Worm (Caenorhabditis elegans): ENCODE results near the gene C02B8.3.

The C02B8.3 gene

ce11 chrX:8109531-8109930, 29.7 kb upstream of the C02B8.3 start (continued):
- TF ChIP-seq ama-1 (optimal IDR thresholded peaks at IDR 0.05) (no peak), unc-62 (GFP tag; optimal IDR thresholded peaks at IDR 0.05) (no peak), nhr-6 (tag; optimal IDR thresholded peaks at IDR 0.05) (no peak), aly-2 (tag; optimal IDR thresholded peaks at IDR 0.05) (no peak), nhr-10 (tag; optimal IDR thresholded peaks at IDR 0.05) (no peak), F13H6.1 (tag; optimal IDR thresholded peaks at IDR 0.05) (no peak), mbf-1 (tag; optimal IDR thresholded peaks at IDR 0.05) (no peak), sem-4 (tag; optimal IDR thresholded peaks at IDR 0.05) (no peak), Y55F3AM.14 (GFP tag; optimal IDR thresholded peaks at IDR 0.05) (no peak), alr-1 (tag; optimal IDR thresholded peaks at IDR 0.05) (no peak), zag-1 (tag; optimal IDR thresholded peaks at IDR 0.05) (no peak), lsy-2 (tag; optimal IDR thresholded peaks at IDR 0.05) (no peak), nhr-25 (tag; optimal IDR thresholded peaks at IDR 0.05) (no peak), gmeb-1 (tag; optimal IDR thresholded peaks at IDR 0.05) (peak; percentile 33), peb-1 (tag; optimal IDR thresholded peaks at IDR 0.05) (no peak), nhr-77 (tag; optimal IDR thresholded peaks at IDR 0.05) (no peak), nhr-237 (tag; optimal IDR thresholded peaks at IDR 0.05) (no peak), dmd-4 (tag; optimal IDR thresholded peaks at IDR 0.05) (no peak), nhr-11 (tag; optimal IDR thresholded peaks at IDR 0.05) (no peak)

ce11 chrX:8110193-8110592, 29.1 kb upstream of the C02B8.3 start, which contains the start of gene K07E3.1:
Gene K07E3.1, plus strand, starts transcription at chrX:8110439.
- TF ChIP-seq nhr-25 (tag; optimal IDR thresholded peaks at IDR 0.05) = no peak
- TF ChIP-seq nhr-21 (tag; optimal IDR thresholded peaks at IDR 0.05) = no peak
- TF ChIP-seq ceh-82 (tag; optimal IDR thresholded peaks at IDR 0.05) = no peak
- TF ChIP-seq zag-1 (tag; optimal IDR thresholded peaks at IDR 0.05) = no peak
- no peak for TF ChIP-seq ztf-4 (tag; optimal IDR thresholded peaks at IDR 0.05)
- no peak for TF ChIP-seq sma-9 (GFP tag; optimal IDR thresholded peaks at IDR 0.05)
- no peak for TF ChIP-seq sma-9 (tag; optimal IDR thresholded peaks at IDR 0.05)
- TF ChIP-seq sem-4 (tag; optimal IDR thresholded peaks at IDR 0.05) = no peak
- no peak for TF ChIP-seq fos-1 (tag; optimal IDR thresholded peaks at IDR 0.05)
- no peak for TF ChIP-seq lin-39 (tag; optimal IDR thresholded peaks at IDR 0.05)
- no peak for TF ChIP-seq peb-1 (tag; optimal IDR thresholded peaks at IDR 0.05)
- TF ChIP-seq gmeb-1 (tag; optimal IDR thresholded peaks at IDR 0.05) = no peak
- TF ChIP-seq nhr-11 (tag; optimal IDR thresholded peaks at IDR 0.05) = no peak
- no peak for TF ChIP-seq lsy-2 (tag; optimal IDR thresholded peaks at IDR 0.05)
- no peak for TF ChIP-seq F13H6.1 (tag; optimal IDR thresholded peaks at IDR 0.05)
- TF ChIP-seq mab-5 (tag; optimal IDR thresholded peaks at IDR 0.05) = no peak
- no peak for TF ChIP-seq lin-13 (GFP tag; optimal IDR thresholded peaks at IDR 0.05)
- TF ChIP-seq ama-1 (optimal IDR thresholded peaks at IDR 0.05) = no peak

DNA sequence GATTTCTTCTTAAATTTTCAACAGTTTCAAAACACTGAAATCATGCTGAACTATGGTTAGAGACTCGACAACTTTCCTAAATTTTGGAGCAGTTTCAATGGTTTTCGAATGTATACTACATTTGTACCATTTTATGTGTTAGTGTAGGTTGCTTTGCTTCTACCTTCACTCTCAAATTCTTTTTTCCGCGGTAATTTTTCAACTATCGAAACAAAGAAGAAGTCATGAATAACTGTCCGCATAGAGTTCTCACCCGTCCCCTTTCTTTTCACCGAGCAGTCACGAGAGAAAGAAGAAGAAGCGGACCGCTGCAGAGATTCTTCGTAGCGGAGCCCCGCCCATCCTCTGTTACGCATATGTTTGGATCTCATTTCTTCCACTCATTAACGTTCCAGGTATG, 23.1 kb upstream of the C02B8.3 start, which contains the start of gene hlh-8:
hlh-8 (plus strand) TSS at position 301 of the 400 bp plus-strand sequence.
- TF ChIP-seq fos-1 (tag; optimal IDR thresholded peaks at IDR 0.05) (no peak), F13H6.1 (tag; optimal IDR thresholded peaks at IDR 0.05) (no peak), C34F6.9 (tag; optimal IDR thresholded peaks at IDR 0.05) (no peak), elt-3 (tag; optimal IDR thresholded peaks at IDR 0.05) (no peak), unc-55 (GFP tag; optimal IDR thresholded peaks at IDR 0.05) (no peak)

ce11 chrX:8117827-8118317, 21.4 kb upstream of the C02B8.3 start:
- TF ChIP-seq elt-1 (tag; optimal IDR thresholded peaks at IDR 0.05) (no peak), Y55F3AM.14 (GFP tag; optimal IDR thresholded peaks at IDR 0.05) (no peak)

DNA sequence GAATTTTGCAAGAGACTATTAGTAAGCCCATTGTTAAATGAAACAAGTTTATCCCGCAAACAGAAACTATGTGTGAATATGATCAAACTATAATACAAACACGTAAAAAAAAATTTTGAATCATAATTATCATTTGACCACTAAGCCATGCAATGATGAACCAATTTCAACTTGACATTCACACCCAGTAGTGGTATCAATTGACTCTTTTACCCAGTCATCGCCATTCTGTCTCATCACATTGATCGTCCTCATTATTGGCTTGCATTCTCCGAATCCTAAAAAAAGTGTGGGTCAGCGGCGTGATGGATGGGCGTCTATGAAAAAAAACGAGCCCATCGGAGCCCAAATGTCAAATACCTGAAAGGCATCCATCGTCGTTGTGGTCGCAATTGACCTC, 19.0 kb upstream of the C02B8.3 start:
- TF ChIP-seq ztf-1 (GFP tag; conservative IDR thresholded peaks at IDR 0.05) (no peak), nhr-11 (tag; optimal IDR thresholded peaks at IDR 0.05) (no peak), blmp-1 (tag; optimal IDR thresholded peaks at IDR 0.05; ENCODE audit: insufficient read depth) (no peak), sma-3 (GFP tag; optimal IDR thresholded peaks at IDR 0.05) (no peak)
